Fruit fly (Drosophila melanogaster) whole organism, prepupa: ENCODE measurements around the gene Elp1.

ENCODE experiments used
- Blimp-1 ChIP-seq: fragments of 200-800 bp; sonication (Bioruptor generic); optimal IDR thresholded peaks from 3 replicates; lab custom pipeline; 2017; ENCODE audit warnings: missing biosample characterization, missing genetic modification characterization, mild to moderate bottlenecking, moderate library complexity, missing genetic modification reagents
- CG10631 ChIP-seq: fragments of 200-800 bp; sonication (Bioruptor generic); optimal IDR thresholded peaks from 2 replicates; lab custom pipeline; 2016; ENCODE audit warnings: missing biosample characterization, missing genetic modification characterization
- CG10669 ChIP-seq: fragments of 200-800 bp; sonication (Bioruptor generic); optimal IDR thresholded peaks from 3 replicates; lab custom pipeline; 2018; ENCODE audit warnings: missing biosample characterization, mild to moderate bottlenecking, missing genetic modification characterization, moderate library complexity
- CG11294 ChIP-seq: fragments of 200-800 bp; sonication (Bioruptor generic); IDR thresholded peaks from 2 replicates; pipeline ENCODE4 v1.3.6; 2022; ENCODE audit warnings: missing biosample characterization, missing genetic modification characterization
- CG11902 ChIP-seq: fragments of 200-800 bp; sonication (Bioruptor generic); optimal IDR thresholded peaks from 3 replicates; lab custom pipeline; 2016; ENCODE audit warnings: missing biosample characterization, missing genetic modification characterization
- CG15336 ChIP-seq: fragments of 200-800 bp; sonication (Bioruptor generic); IDR thresholded peaks from 2 replicates; pipeline ENCODE4 v1.3.6; 2022; ENCODE audit warnings: missing biosample characterization, missing genetic modification characterization
- CG1621 ChIP-seq: fragments of 200-800 bp; sonication (Bioruptor generic); optimal IDR thresholded peaks from 3 replicates; lab custom pipeline; 2018; ENCODE audit warnings: missing biosample characterization, mild to moderate bottlenecking, missing genetic modification characterization
- CG16779 ChIP-seq: fragments of 200-800 bp; sonication (Bioruptor generic); optimal IDR thresholded peaks from 3 replicates; lab custom pipeline; 2017; ENCODE audit warnings: missing biosample characterization, mild to moderate bottlenecking, missing genetic modification characterization
- CG3032 ChIP-seq: fragments of 200-800 bp; optimal IDR thresholded peaks from 2 replicates; lab custom pipeline; 2019; ENCODE audit warnings: missing biosample characterization, mild to moderate bottlenecking, missing genetic modification characterization, moderate library complexity
- CG31627 ChIP-seq: fragments of 200-800 bp; sonication (Bioruptor generic); optimal IDR thresholded peaks from 3 replicates; lab custom pipeline; 2016; ENCODE audit warnings: missing biosample characterization, missing genetic modification characterization
- CG32006 ChIP-seq: fragments of 200-800 bp; sonication (Bioruptor generic); optimal IDR thresholded peaks from 3 replicates; lab custom pipeline; 2017; ENCODE audit warnings: missing biosample characterization, mild to moderate bottlenecking, missing genetic modification characterization
- CG3919 ChIP-seq: fragments of 200-800 bp; sonication (Bioruptor generic); optimal IDR thresholded peaks from 3 replicates; lab custom pipeline; 2016; ENCODE audit warnings: missing biosample characterization, missing genetic modification characterization
- CG4318 ChIP-seq: fragments of 200-800 bp; sonication (Bioruptor generic); optimal IDR thresholded peaks from 3 replicates; lab custom pipeline; 2017; ENCODE audit warnings: missing biosample characterization, mild to moderate bottlenecking, missing genetic modification characterization
- CG6163 ChIP-seq: fragments of 200-800 bp; sonication (Bioruptor generic); IDR thresholded peaks from 3 replicates; pipeline ENCODE4 v1.3.6; 2022; ENCODE audit warnings: missing biosample characterization, missing genetic modification characterization
- CG6808 ChIP-seq: fragments of 200-800 bp; sonication (Bioruptor generic); optimal IDR thresholded peaks from 3 replicates; lab custom pipeline; 2017; ENCODE audit warnings: missing biosample characterization, missing genetic modification characterization, mild to moderate bottlenecking, moderate library complexity, missing genetic modification reagents
- CG6854 ChIP-seq: fragments of 200-800 bp; sonication (Bioruptor generic); optimal IDR thresholded peaks from 2 replicates; lab custom pipeline; 2017; ENCODE audit warnings: missing biosample characterization, mild to moderate bottlenecking, missing genetic modification characterization
- CG7368 ChIP-seq: fragments of 200-800 bp; sonication (Bioruptor generic); optimal IDR thresholded peaks from 3 replicates; lab custom pipeline; 2016; ENCODE audit warnings: missing biosample characterization, missing genetic modification characterization
- CG8119 ChIP-seq: fragments of 200-800 bp; sonication (Bioruptor generic); IDR thresholded peaks from 3 replicates; pipeline ENCODE4 v1.3.6; 2022; ENCODE audit warnings: missing biosample characterization, missing genetic modification characterization
- CG8319 ChIP-seq: fragments of 200-800 bp; sonication (Bioruptor generic); optimal IDR thresholded peaks from 3 replicates; lab custom pipeline; 2016; ENCODE audit warnings: missing biosample characterization, missing genetic modification characterization
- CG8632 ChIP-seq: fragments of 200-800 bp; sonication (Bioruptor generic); optimal IDR thresholded peaks from 3 replicates; lab custom pipeline; 2016; ENCODE audit warnings: missing biosample characterization, missing genetic modification characterization
- Eip75B ChIP-seq: fragments of 200-800 bp; sonication (Bioruptor generic); optimal IDR thresholded peaks from 3 replicates; lab custom pipeline; 2016; ENCODE audit warnings: missing biosample characterization, missing genetic modification characterization
- Eip78C ChIP-seq: fragments of 200-800 bp; sonication (Bioruptor generic); peaks from one replicate; lab custom pipeline; 2016; ENCODE audit warnings: missing biosample characterization, missing genetic modification characterization
- Eip93F ChIP-seq: fragments of 200-800 bp; sonication (Bioruptor generic); optimal IDR thresholded peaks from 2 replicates; lab custom pipeline; 2016; ENCODE audit warnings: missing biosample characterization, mild to moderate bottlenecking, missing genetic modification characterization
- Hr38 ChIP-seq: sonication (Bioruptor generic); optimal IDR thresholded peaks from 2 replicates; lab custom pipeline; 2016; ENCODE audit warnings: missing biosample characterization, missing genetic modification characterization
- Hr39 ChIP-seq: fragments of 200-800 bp; sonication (Bioruptor generic); optimal IDR thresholded peaks from 2 replicates; lab custom pipeline; 2016; ENCODE audit warnings: missing biosample characterization, missing genetic modification characterization
- Hr4 ChIP-seq: fragments of 200-800 bp; sonication (Bioruptor generic); optimal IDR thresholded peaks from 3 replicates; lab custom pipeline; 2016; ENCODE audit warnings: missing biosample characterization, missing genetic modification characterization
- Met ChIP-seq: fragments of 200-800 bp; sonication (Bioruptor generic); optimal IDR thresholded peaks from 3 replicates; lab custom pipeline; 2016; ENCODE audit warnings: missing biosample characterization, missing genetic modification characterization
- Smox ChIP-seq: fragments of 200-800 bp; sonication (Bioruptor generic); optimal IDR thresholded peaks from 3 replicates; lab custom pipeline; 2016; ENCODE audit warnings: missing biosample characterization, missing genetic modification characterization
- Sox14 ChIP-seq: fragments of 200-800 bp; sonication (Bioruptor generic); optimal IDR thresholded peaks from 3 replicates; lab custom pipeline; 2016; ENCODE audit warnings: missing biosample characterization, missing genetic modification characterization
- Sox15 ChIP-seq: fragments of 200-800 bp; sonication (Bioruptor generic); optimal IDR thresholded peaks from 3 replicates; lab custom pipeline; 2016; ENCODE audit warnings: missing biosample characterization, missing genetic modification characterization
- acj6 ChIP-seq: fragments of 200-800 bp; sonication (Bioruptor generic); optimal IDR thresholded peaks from 3 replicates; lab custom pipeline; 2016; ENCODE audit warnings: missing biosample characterization, missing genetic modification characterization
- cyc ChIP-seq: fragments of 200-800 bp; sonication (Bioruptor generic); optimal IDR thresholded peaks from 3 replicates; lab custom pipeline; 2016; ENCODE audit warnings: missing biosample characterization, missing genetic modification characterization
- dac ChIP-seq: fragments of 200-800 bp; sonication (Bioruptor generic); optimal IDR thresholded peaks from 2 replicates; lab custom pipeline; 2017; ENCODE audit warnings: missing biosample characterization, mild to moderate bottlenecking, missing genetic modification characterization
- dsx ChIP-seq: fragments of 200-800 bp; optimal IDR thresholded peaks from 3 replicates; lab custom pipeline; 2019; ENCODE audit warnings: missing biosample characterization, mild to moderate bottlenecking, missing genetic modification characterization, moderate library complexity; ENCODE audit not compliant: poor library complexity, severe bottlenecking
- eg ChIP-seq: fragments of 200-800 bp; sonication (Bioruptor generic); IDR thresholded peaks from 3 replicates; pipeline ENCODE4 v1.3.6; 2022; ENCODE audit warnings: missing biosample characterization, missing genetic modification characterization
- esn ChIP-seq: fragments of 200-800 bp; sonication (Bioruptor generic); optimal IDR thresholded peaks from 2 replicates; lab custom pipeline; 2016; ENCODE audit warnings: missing biosample characterization, mild to moderate bottlenecking, missing genetic modification characterization, moderate library complexity
- fd59A ChIP-seq: fragments of 200-800 bp; sonication (Bioruptor generic); optimal IDR thresholded peaks from 2 replicates; lab custom pipeline; 2017; ENCODE audit warnings: missing biosample characterization, mild to moderate bottlenecking, missing genetic modification characterization, missing genetic modification reagents
- fd85E ChIP-seq: fragments of 200-800 bp; sonication (Bioruptor generic); optimal IDR thresholded peaks from 3 replicates; lab custom pipeline; 2016; ENCODE audit warnings: missing biosample characterization, missing genetic modification characterization
- lz ChIP-seq: fragments of 200-800 bp; sonication (Bioruptor generic); optimal IDR thresholded peaks from 3 replicates; lab custom pipeline; 2016; ENCODE audit warnings: missing biosample characterization, missing genetic modification characterization
- net ChIP-seq: fragments of 200-800 bp; sonication (Bioruptor generic); optimal IDR thresholded peaks from 3 replicates; lab custom pipeline; 2016; ENCODE audit warnings: missing biosample characterization, missing genetic modification characterization
- pdm3 ChIP-seq: fragments of 200-800 bp; sonication (Bioruptor generic); optimal IDR thresholded peaks from 3 replicates; lab custom pipeline; 2016; ENCODE audit warnings: missing biosample characterization, missing genetic modification characterization
- salr ChIP-seq, 2 experiments: fragments of 200-800 bp; sonication (Bioruptor generic); optimal IDR thresholded peaks; 3 replicates each; lab custom pipeline; 2016 to 2018; ENCODE audit warnings: missing biosample characterization in 2 of 2, missing genetic modification characterization in 2 of 2, mild to moderate bottlenecking in 1 of 2
- spab ChIP-seq: fragments of 200-800 bp; sonication (Bioruptor generic); optimal IDR thresholded peaks from 2 replicates; lab custom pipeline; 2017; ENCODE audit warnings: missing biosample characterization, mild to moderate bottlenecking, missing genetic modification characterization, missing genetic modification reagents
- ss ChIP-seq, 2 experiments: fragments of 200-800 bp; sonication (Bioruptor generic); optimal IDR thresholded peaks; 2 replicates in 1 of 2; 3 replicates in 1 of 2; lab custom pipeline; 2017 to 2018; ENCODE audit warnings: mild to moderate bottlenecking in 2 of 2, missing biosample characterization in 2 of 2, missing genetic modification characterization in 2 of 2, moderate library complexity in 1 of 2
- topi ChIP-seq: fragments of 200-800 bp; sonication (Bioruptor generic); optimal IDR thresholded peaks from 3 replicates; lab custom pipeline; 2016; ENCODE audit warnings: missing biosample characterization, missing genetic modification characterization
- vri ChIP-seq: fragments of 200-800 bp; sonication (Bioruptor generic); optimal IDR thresholded peaks from 3 replicates; lab custom pipeline; 2016; ENCODE audit warnings: missing biosample characterization, mild to moderate bottlenecking, missing genetic modification characterization

The Elp1 gene

dm6 chr3R:11655873-11656374, 5.2 kb downstream of the Elp1 start, which contains the start of gene CG42327 (continued):
- TF ChIP-seq CG10631 (GFP tag; lab: Kevin White, UChicago) (peak; percentile 97), Met (GFP tag; lab: Kevin White, UChicago) (peak; percentile 94), CG3032 (tag; lab: Kevin White, UChicago) (peak; percentile 88), CG10669 (GFP tag; lab: Kevin White, UChicago) (peak; percentile 93), CG1621 (peak; percentile 86), Eip93F (peak; percentile 91), Hr4 (GFP tag; lab: Kevin White, UChicago) (peak; percentile 97), CG8319 (GFP tag; lab: Kevin White, UChicago) (peak; percentile 85), CG6808 (GFP tag; lab: Kevin White, UChicago) (peak; percentile 83), CG7368 (GFP tag; lab: Kevin White, UChicago) (peak; percentile 95), Eip78C (GFP tag; lab: Kevin White, UChicago) (peak; percentile 99), salr (GFP tag; optimal IDR thresholded peaks at IDR 0.05; lab: Kevin White, UChicago) (peak; percentile 85 to 95), esn (peak; percentile 96), fd85E (GFP tag; lab: Kevin White, UChicago) (peak; percentile 80), acj6 (GFP tag; lab: Kevin White, UChicago) (peak; percentile 96), topi (GFP tag; lab: Kevin White, UChicago) (peak; percentile 93), Sox14 (GFP tag; lab: Kevin White, UChicago) (peak; percentile 94)

dm6 chr3R:11656614-11657216, 5.9 kb downstream of the Elp1 start:
- peak; percentile 98 for TF ChIP-seq cyc (GFP tag; lab: Kevin White, UChicago)
- TF ChIP-seq pdm3 (GFP tag; lab: Kevin White, UChicago): peak; percentile 99
- peak; percentile 99 for TF ChIP-seq eg (GFP tag; lab: Robert Waterston, UW)
- peak; percentile 98 for TF ChIP-seq dsx
- peak; percentile 99 for TF ChIP-seq fd59A (GFP tag; lab: Kevin White, UChicago)
- TF ChIP-seq salr (GFP tag; optimal IDR thresholded peaks at IDR 0.05; lab: Kevin White, UChicago): peak; percentile 98
- TF ChIP-seq Sox14 (GFP tag; lab: Kevin White, UChicago): peak; percentile 99
- peak; percentile 99 for TF ChIP-seq topi (GFP tag; lab: Kevin White, UChicago)
- TF ChIP-seq Met (GFP tag; lab: Kevin White, UChicago): peak; percentile 99
- TF ChIP-seq CG6854 (GFP tag; lab: Kevin White, UChicago): peak; percentile 93
- TF ChIP-seq vri: peak; percentile 98
- TF ChIP-seq dac (GFP tag; lab: Kevin White, UChicago): peak; percentile 97
- TF ChIP-seq CG11294 (GFP tag; lab: Robert Waterston, UW): peak; percentile 98
- TF ChIP-seq spab (GFP tag; lab: Kevin White, UChicago): peak; percentile 99
- TF ChIP-seq CG8632 (GFP tag; lab: Kevin White, UChicago): peak; percentile 99
- TF ChIP-seq Blimp-1 (GFP tag; lab: Kevin White, UChicago): peak; percentile 86
- TF ChIP-seq CG32006 (GFP tag; lab: Kevin White, UChicago): peak; percentile 99
- TF ChIP-seq CG4318 (GFP tag; lab: Kevin White, UChicago): peak; percentile 98
- peak; percentile 99 for TF ChIP-seq esn
- TF ChIP-seq CG7368 (GFP tag; lab: Kevin White, UChicago): peak; percentile 99
- TF ChIP-seq lz (GFP tag; lab: Kevin White, UChicago): peak; percentile 99
- peak; percentile 99 for TF ChIP-seq CG10669 (GFP tag; lab: Kevin White, UChicago)
- peak; percentile 98 for TF ChIP-seq Smox (GFP tag; lab: Kevin White, UChicago)
- peak; percentile 99 for TF ChIP-seq CG6163 (GFP tag; lab: Robert Waterston, UW)
- TF ChIP-seq CG15336: peak; percentile 99
- TF ChIP-seq Sox15: peak; percentile 98
- TF ChIP-seq CG8319 (GFP tag; lab: Kevin White, UChicago): peak; percentile 98
- TF ChIP-seq ss (GFP tag; optimal IDR thresholded peaks at IDR 0.05; lab: Kevin White, UChicago): peak; percentile 98 to 99
- peak; percentile 100 for TF ChIP-seq Eip78C (GFP tag; lab: Kevin White, UChicago)
- TF ChIP-seq CG3919 (GFP tag; lab: Kevin White, UChicago): peak; percentile 99
- peak; percentile 99 for TF ChIP-seq Hr4 (GFP tag; lab: Kevin White, UChicago)
- TF ChIP-seq net: peak; percentile 99
- peak; percentile 99 for TF ChIP-seq Eip75B
- TF ChIP-seq fd85E (GFP tag; lab: Kevin White, UChicago): peak; percentile 95
- peak; percentile 98 for TF ChIP-seq CG11902 (GFP tag; lab: Kevin White, UChicago)
- peak; percentile 98 for TF ChIP-seq Hr39 (GFP tag; lab: Kevin White, UChicago)
- peak; percentile 98 for TF ChIP-seq CG16779 (tag; lab: Kevin White, UChicago)
- TF ChIP-seq CG31627: peak; percentile 98
- peak; percentile 99 for TF ChIP-seq CG8119
- TF ChIP-seq Hr38 (GFP tag; lab: Kevin White, UChicago): peak; percentile 83
- peak; percentile 98 for TF ChIP-seq CG1621
